Worm (Caenorhabditis elegans) whole organism, L1 larva: ENCODE results near the gene srg-55.
"Not testable (repeated sequence)": the region's sequence is repeated elsewhere in the genome, so short reads cannot be mapped to it uniquely, and the experiment has no call there.

ENCODE experiments used
- F16B12.6 ChIP-seq: fragments of 150-350 bp; optimal IDR thresholded peaks from 2 replicates; lab custom pipeline; 2014; ENCODE audit warnings: missing biosample characterization, missing genetic modification characterization
- aha-1 ChIP-seq: fragments of 150-350 bp; optimal IDR thresholded peaks from 2 replicates; lab custom pipeline; 2014; ENCODE audit warnings: missing biosample characterization, missing genetic modification characterization
- ama-1 ChIP-seq: fragments of 150-350 bp; optimal IDR thresholded peaks from 2 replicates; lab custom pipeline; 2014
- blmp-1 ChIP-seq: fragments of 150-350 bp; optimal IDR thresholded peaks from 2 replicates; lab custom pipeline; 2014; ENCODE audit warnings: missing biosample characterization, missing genetic modification characterization
- ceh-63 ChIP-seq: fragments of 200-800 bp; sonication (Bioruptor generic); optimal IDR thresholded peaks from 2 replicates; lab custom pipeline; 2018; ENCODE audit warnings: mild to moderate bottlenecking, missing genetic modification characterization, missing compliant biosample characterization
- ceh-88 ChIP-seq: fragments of 200-800 bp; sonication (Bioruptor generic); IDR thresholded peaks from 2 replicates; pipeline ENCODE4 v1.3.6; 2022; ENCODE audit warnings: missing genetic modification characterization, missing compliant biosample characterization
- ces-1 ChIP-seq: fragments of 150-350 bp; optimal IDR thresholded peaks from 2 replicates; lab custom pipeline; 2014; ENCODE audit warnings: missing biosample characterization, missing genetic modification reagents, missing genetic modification characterization
- dpl-1 ChIP-seq, 3 experiments: fragments of 150-350 bp in 2 of 3; sonication (generic microtip) in 1 of 3; optimal IDR thresholded peaks; 2 replicates each; lab custom pipeline; 2014 to 2017; ENCODE audit warnings: missing biosample characterization in 3 of 3, missing genetic modification characterization in 3 of 3, missing genetic modification reagents in 3 of 3
- dsc-1 ChIP-seq: sonication (generic microtip); optimal IDR thresholded peaks from 2 replicates; lab custom pipeline; 2016; ENCODE audit warnings: mild to moderate bottlenecking, missing genetic modification characterization, missing compliant biosample characterization
- efl-1 ChIP-seq, 4 experiments: fragments of 150-350 bp; optimal IDR thresholded peaks in 3 of 4; peaks in 1 of 4; 1 replicate in 1 of 4; 2 replicates in 3 of 4; lab custom pipeline; 2014; ENCODE audit warnings: missing biosample characterization in 2 of 4, missing genetic modification characterization in 2 of 4, missing genetic modification reagents in 2 of 4
- egl-13 ChIP-seq: sonication (generic microtip); optimal IDR thresholded peaks from 2 replicates; lab custom pipeline; 2016; ENCODE audit warnings: missing genotype, missing genetic modification reagents, missing genetic modification characterization, missing compliant biosample characterization
- egl-27 ChIP-seq, 2 experiments: fragments of 150-350 bp in 1 of 2; sonication (generic microtip); optimal IDR thresholded peaks; 3 replicates each; lab custom pipeline; 2017 to 2018; ENCODE audit warnings: missing biosample characterization in 2 of 2, missing genetic modification characterization in 2 of 2, missing genetic modification reagents in 2 of 2
- elt-3 ChIP-seq, 6 experiments: fragments of 150-350 bp in 1 of 6; sonication (generic microtip); optimal IDR thresholded peaks; 2 replicates each; lab custom pipeline; 2017 to 2018; ENCODE audit warnings: missing biosample characterization in 6 of 6, missing genetic modification characterization in 6 of 6, inconsistent platforms in 1 of 6
- ets-5 ChIP-seq: fragments of 200-800 bp; sonication (Bioruptor generic); IDR thresholded peaks from 2 replicates; pipeline ENCODE4 v1.3.6; 2022; ENCODE audit warnings: missing genetic modification characterization, missing compliant biosample characterization
- hpl-2 ChIP-seq: fragments of 150-350 bp; optimal IDR thresholded peaks from 2 replicates; lab custom pipeline; 2014; ENCODE audit warnings: missing biosample characterization, missing genetic modification reagents, missing genetic modification characterization
- jun-1 ChIP-seq: fragments of 150-350 bp; optimal IDR thresholded peaks from 2 replicates; lab custom pipeline; 2014; ENCODE audit warnings: missing biosample characterization, missing genetic modification reagents, missing genetic modification characterization
- lin-14 ChIP-seq: fragments of 200-800 bp; sonication (Bioruptor generic); optimal IDR thresholded peaks from 2 replicates; lab custom pipeline; 2018; ENCODE audit warnings: mild to moderate bottlenecking, missing genetic modification characterization, moderate library complexity, missing compliant biosample characterization
- lir-3 ChIP-seq: sonication (generic microtip); optimal IDR thresholded peaks from 2 replicates; lab custom pipeline; 2016; ENCODE audit warnings: mild to moderate bottlenecking, missing genetic modification characterization, moderate library complexity, missing compliant biosample characterization; ENCODE audit not compliant: poor library complexity
- mef-2 ChIP-seq: fragments of 150-350 bp; optimal IDR thresholded peaks from 2 replicates; lab custom pipeline; 2014; ENCODE audit warnings: missing biosample characterization, missing genetic modification characterization
- mep-1 ChIP-seq: fragments of 150-350 bp; optimal IDR thresholded peaks from 2 replicates; lab custom pipeline; 2014; ENCODE audit warnings: missing biosample characterization, missing genetic modification characterization
- nhr-47 ChIP-seq: sonication (generic microtip); optimal IDR thresholded peaks from 2 replicates; lab custom pipeline; 2016; ENCODE audit warnings: mild to moderate bottlenecking, missing genetic modification characterization, moderate library complexity, missing compliant biosample characterization
- nhr-76 ChIP-seq: sonication (generic microtip); optimal IDR thresholded peaks from 2 replicates; lab custom pipeline; 2017; ENCODE audit warnings: missing biosample characterization, missing genetic modification characterization
- nhr-84 ChIP-seq: sonication (generic microtip); optimal IDR thresholded peaks from 2 replicates; lab custom pipeline; 2017; ENCODE audit warnings: missing biosample characterization, missing genetic modification characterization
- nhr-85 ChIP-seq: sonication (generic microtip); peaks from one replicate; lab custom pipeline; 2016; ENCODE audit warnings: missing genetic modification characterization, inconsistent platforms, missing compliant biosample characterization
- pax-3 ChIP-seq: fragments of 200-800 bp; sonication (Bioruptor generic); optimal IDR thresholded peaks from 2 replicates; lab custom pipeline; 2018; ENCODE audit warnings: mild to moderate bottlenecking, missing genetic modification characterization, moderate library complexity, missing compliant biosample characterization
- rnt-1 ChIP-seq: sonication (generic microtip); optimal IDR thresholded peaks from 2 replicates; lab custom pipeline; 2016; ENCODE audit warnings: mild to moderate bottlenecking, missing genetic modification characterization, moderate library complexity, missing compliant biosample characterization
- snpc-4 ChIP-seq: fragments of 150-350 bp; optimal IDR thresholded peaks from 2 replicates; lab custom pipeline; 2014; ENCODE audit warnings: missing biosample characterization, missing genetic modification characterization
- snu-23 ChIP-seq: sonication (generic microtip); optimal IDR thresholded peaks from 2 replicates; lab custom pipeline; 2016; ENCODE audit warnings: missing genetic modification characterization, missing compliant biosample characterization
- sptf-1 ChIP-seq: fragments of 150-350 bp; optimal IDR thresholded peaks from 2 replicates; lab custom pipeline; 2014; ENCODE audit warnings: missing biosample characterization, missing genetic modification characterization
- swsn-7 ChIP-seq: sonication (generic microtip); optimal IDR thresholded peaks from 2 replicates; lab custom pipeline; 2016; ENCODE audit warnings: missing genetic modification characterization, missing compliant biosample characterization
- tbx-2 ChIP-seq: sonication (generic microtip); optimal IDR thresholded peaks from 2 replicates; lab custom pipeline; 2016; ENCODE audit warnings: missing genetic modification characterization, missing compliant biosample characterization
- unc-62 ChIP-seq: fragments of 150-350 bp; optimal IDR thresholded peaks from 2 replicates; lab custom pipeline; 2014; ENCODE audit warnings: missing biosample characterization, missing genetic modification reagents, missing genetic modification characterization
- unc-98 ChIP-seq: fragments of 200-800 bp; sonication (Bioruptor generic); IDR thresholded peaks from 2 replicates; pipeline ENCODE4 v1.3.6; 2022; ENCODE audit warnings: missing genetic modification characterization, missing compliant biosample characterization
- vab-15 ChIP-seq: sonication (generic microtip); optimal IDR thresholded peaks from 2 replicates; lab custom pipeline; 2017; ENCODE audit warnings: missing genotype, mild to moderate bottlenecking, missing genetic modification characterization, missing compliant biosample characterization
- xbp-1 ChIP-seq: sonication (generic microtip); optimal IDR thresholded peaks from 2 replicates; lab custom pipeline; 2016; ENCODE audit warnings: missing genetic modification characterization, missing compliant biosample characterization

Gene srg-55

DNA sequence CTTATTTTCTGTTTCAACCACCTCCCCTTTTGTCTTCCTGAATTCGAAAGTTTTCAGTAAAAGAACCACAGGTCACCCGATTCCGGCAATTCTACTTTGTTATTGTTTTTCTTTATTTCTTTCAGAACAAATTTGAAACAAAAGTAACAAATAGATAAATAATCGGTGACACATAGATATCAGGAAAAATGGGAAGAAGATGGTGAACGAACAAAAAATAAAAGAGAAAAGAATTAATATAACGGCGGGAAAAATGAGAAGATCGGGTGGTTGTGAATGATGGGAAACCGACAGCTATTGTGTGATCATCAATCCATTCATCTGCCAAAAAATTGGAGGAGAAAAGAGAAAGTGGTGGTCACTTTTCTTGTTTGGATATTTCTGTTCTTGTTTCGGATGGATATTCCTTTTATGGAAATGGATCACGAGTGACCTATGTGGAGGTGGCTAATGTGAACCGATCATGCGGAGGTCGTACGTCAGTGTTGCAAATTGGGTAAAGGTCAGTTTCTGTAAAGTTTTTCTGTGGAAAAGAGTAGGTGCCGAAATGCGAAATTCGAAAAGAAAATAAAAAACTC lies 50.8 kb downstream of the srg-55 start:
- TF ChIP-seq nhr-84 (no peak), ces-1 (GFP tag; lab: Kevin White, UChicago) (no peak), rnt-1 (tag; lab: Kevin White, UChicago) (no peak), unc-62 (GFP tag; lab: Kevin White, UChicago) (no peak), snu-23 (GFP tag; lab: Kevin White, UChicago) (no peak), aha-1 (tag; lab: Kevin White, UChicago) (no peak), F16B12.6 (tag; lab: Kevin White, UChicago) (no peak), unc-98 (GFP tag; lab: Robert Waterston, UW) (no peak), dpl-1 (GFP tag; optimal IDR thresholded peaks at IDR 0.05; lab: Kevin White, UChicago) (no peak), sptf-1 (tag; lab: Kevin White, UChicago) (no peak), snpc-4 (tag; lab: Kevin White, UChicago) (no peak), lin-14 (peak; percentile 8), nhr-85 (tag; lab: Kevin White, UChicago) (peak; percentile 3), swsn-7 (no peak), mef-2 (tag; lab: Kevin White, UChicago) (no peak), lir-3 (no peak), nhr-76 (tag; lab: Kevin White, UChicago) (no peak), tbx-2 (tag; lab: Kevin White, UChicago) (no peak), ets-5 (no peak), ceh-63 (GFP tag; lab: Kevin White, UChicago) (no peak), egl-13 (no peak), hpl-2 (GFP tag; lab: Kevin White, UChicago) (no peak), vab-15 (tag; lab: Kevin White, UChicago) (no peak), nhr-47 (tag; lab: Kevin White, UChicago) (no peak), egl-27 (tag; optimal IDR thresholded peaks at IDR 0.05; lab: Kevin White, UChicago) (no peak), xbp-1 (tag; lab: Kevin White, UChicago) (no peak), pax-3 (tag; lab: Kevin White, UChicago) (no peak), elt-3 (tag; optimal IDR thresholded peaks at IDR 0.05; lab: Kevin White, UChicago) (no peak), blmp-1 (tag; lab: Kevin White, UChicago) (peak; percentile 95), efl-1 (optimal IDR thresholded peaks at IDR 0.05; lab: Kevin White, UChicago) (no peak), efl-1 (GFP tag; optimal IDR thresholded peaks at IDR 0.05 in 1 of 2; lab: Kevin White, UChicago) (peak in 1 of 2 experiments; percentile 73), mep-1 (no peak), ama-1 (lab: Kevin White, UChicago) (no peak)

DNA sequence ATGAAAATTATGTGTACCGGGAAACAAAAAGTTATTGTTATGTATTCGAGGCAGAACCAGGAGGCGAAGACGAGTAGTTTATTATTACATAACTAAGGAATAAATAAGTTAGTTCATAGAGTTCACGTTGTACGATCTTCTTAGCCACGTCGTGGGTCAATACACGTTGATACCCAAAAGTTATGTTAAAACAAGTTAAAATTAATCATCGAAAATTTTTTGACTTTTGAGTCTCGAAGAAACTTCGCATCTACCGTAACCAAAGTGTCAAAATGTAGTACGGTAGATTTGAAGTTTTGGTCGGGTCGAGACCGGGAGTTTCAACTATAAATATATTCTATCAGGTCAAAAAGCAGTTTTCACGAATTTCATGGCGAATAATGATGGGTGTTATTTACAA lies 51.4 kb downstream of the srg-55 start, which contains the start of gene ZC412.10:
Gene ZC412.10, minus strand, starts transcription at position 101 of the 400 bp plus-strand sequence.
- TF ChIP-seq dsc-1 (tag; lab: Kevin White, UChicago); ceh-88 (GFP tag; lab: Robert Waterston, UW); jun-1 (tag; lab: Kevin White, UChicago): not testable (repeated sequence)
